Fruit fly (Drosophila melanogaster): ENCODE data around the gene CG33252.
A peak's percentile ranks its signal among the peaks of the same experiment; 100 is the strongest.

Gene CG33252

DNA sequence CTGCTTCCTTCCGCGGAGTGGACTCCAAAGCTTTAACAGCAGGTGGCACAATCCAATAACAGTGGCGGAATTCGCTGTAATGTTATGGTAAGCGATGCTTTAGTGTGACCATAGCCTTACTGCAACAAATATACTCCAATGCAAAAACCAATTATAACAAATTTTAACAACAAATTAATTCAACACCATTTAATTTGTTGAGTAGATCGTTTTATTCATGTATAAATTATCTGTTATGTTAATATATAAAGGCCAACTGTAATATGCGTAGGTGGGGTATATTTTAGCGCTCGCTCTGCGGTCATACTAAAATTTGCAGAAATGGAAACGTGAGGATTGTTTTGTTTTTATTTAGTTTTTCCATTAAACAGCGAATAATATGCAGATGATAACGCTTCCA, 12.7 kb downstream of the CG33252 start, which contains the start of the genes Nprl2 and Polr3I:
TSS of gene Nprl2 (minus strand) at position 86 of the 400 bp plus-strand sequence.
TSS of gene Polr3I (plus strand) at position 302 of the 400 bp plus-strand sequence.
- TF ChIP-seq CG13204 (GFP tag; optimal IDR thresholded peaks at IDR 0.05) (no peak), fd96Ca (GFP tag; IDR thresholded peaks at IDR 0.05) (no peak)

DNA sequence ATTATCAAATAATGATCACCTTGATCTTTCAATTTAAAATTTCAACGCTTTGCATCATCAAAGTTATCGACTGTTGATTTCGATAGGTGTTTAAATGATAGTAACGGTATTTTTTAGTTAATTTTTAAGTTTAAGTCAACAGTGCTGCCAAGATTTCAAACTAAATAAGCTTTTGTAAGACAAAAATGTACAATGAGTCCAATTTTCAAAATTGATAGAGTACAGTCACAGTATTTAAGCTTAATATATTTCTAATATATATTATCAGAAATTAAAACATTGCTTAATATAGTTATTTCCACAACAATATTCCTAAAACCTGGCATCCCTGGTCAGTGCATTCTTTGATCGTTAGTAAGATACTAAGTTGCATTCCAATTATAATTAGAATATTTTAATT, 16.0 kb downstream of the CG33252 start, which contains the start of gene CG4872:
TSS of gene CG4872 (plus strand) at position 333 of the 400 bp plus-strand sequence.
- TF ChIP-seq CG32121 (GFP tag; IDR thresholded peaks at IDR 0.05) (no peak), CG8159 (tag; optimal IDR thresholded peaks at IDR 0.05) (no peak), CG17806 (tag; optimal IDR thresholded peaks at IDR 0.05) (peak; percentile 11), CG4496 (GFP tag; IDR thresholded peaks at IDR 0.05) (0 out of 3 replicates have a peak, but pooled peaks have one; percentile 20), CG9948 (tag; optimal IDR thresholded peaks at IDR 0.05) (peak; percentile 10), Pif1A (GFP tag; optimal IDR thresholded peaks at IDR 0.05) (no peak), CG15710 (tag; optimal IDR thresholded peaks at IDR 0.05) (peak; percentile 23)

DNA sequence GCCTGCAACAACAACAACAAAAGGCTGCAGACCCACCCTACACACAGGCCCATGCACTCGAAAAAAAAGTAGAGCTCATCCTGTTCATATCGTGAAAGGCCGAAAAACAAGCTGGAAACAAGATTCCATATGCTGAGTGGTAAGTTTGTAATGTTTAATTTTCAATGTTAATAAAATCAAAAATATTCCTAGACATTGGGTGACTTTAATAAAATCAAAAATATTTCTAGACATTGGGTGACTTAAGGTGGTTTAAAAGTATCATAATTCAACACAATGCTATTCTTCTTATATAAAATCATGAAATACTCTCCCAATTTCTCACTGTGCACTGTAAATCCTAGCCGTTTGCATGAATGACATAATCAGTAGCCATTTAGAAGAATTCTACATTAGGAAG, 17.0 kb downstream of the CG33252 start:
- TF ChIP-seq CG32121 (GFP tag; IDR thresholded peaks at IDR 0.05): no peak
- TF ChIP-seq Snoo (tag; optimal IDR thresholded peaks at IDR 0.05): no peak
- no peak for TF ChIP-seq Ets98B (GFP tag; IDR thresholded peaks at IDR 0.05)
- no peak for TF ChIP-seq CG17806 (tag; optimal IDR thresholded peaks at IDR 0.05)
- TF ChIP-seq CG14655 (GFP tag; optimal IDR thresholded peaks at IDR 0.05): no peak
- TF ChIP-seq CG13204 (GFP tag; optimal IDR thresholded peaks at IDR 0.05): no peak
- TF ChIP-seq D1 (tag; optimal IDR thresholded peaks at IDR 0.05): no peak
- no peak for TF ChIP-seq gl (tag; optimal IDR thresholded peaks at IDR 0.05)
- TF ChIP-seq rn (GFP tag; IDR thresholded peaks at IDR 0.05): no peak
- no peak for TF ChIP-seq fd96Ca (GFP tag; IDR thresholded peaks at IDR 0.05)
- no peak for TF ChIP-seq CG10348 (GFP tag; IDR thresholded peaks at IDR 0.05)

DNA sequence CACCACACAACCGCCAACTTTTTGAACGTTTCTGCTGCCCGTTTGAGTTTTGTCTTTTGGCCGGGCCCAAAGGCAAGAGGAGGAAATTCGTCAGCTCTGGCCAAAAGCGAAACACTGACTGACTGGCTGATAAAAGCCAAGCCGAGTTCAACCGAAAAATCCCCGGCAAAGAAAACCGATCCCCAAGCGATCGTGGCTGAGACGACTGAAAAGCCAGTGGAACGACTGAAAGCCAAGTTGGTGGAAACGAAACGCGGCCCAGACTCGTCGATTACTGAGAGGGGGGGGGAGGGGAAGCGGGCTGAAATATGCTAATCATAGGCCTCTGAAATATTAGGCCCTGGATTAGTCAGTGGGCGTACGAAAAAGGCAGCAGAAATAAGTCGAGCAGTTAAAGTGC, 20.6 kb downstream of the CG33252 start, which contains the start of gene CG13003:
TSS of gene CG13003 (minus strand) at position 120 of the 400 bp plus-strand sequence.
- TF ChIP-seq EcR (GFP tag; optimal IDR thresholded peaks at IDR 0.05) (no peak), CG9948 (tag; optimal IDR thresholded peaks at IDR 0.05) (no peak), Ets98B (GFP tag; IDR thresholded peaks at IDR 0.05) (peak; percentile 9; the same call in 1 of the 2 replicates)

dm6 chrX:16874671-16875070, 22.3 kb downstream of the CG33252 start:
- no peak for TF ChIP-seq CG14655 (GFP tag; optimal IDR thresholded peaks at IDR 0.05)
- no peak for TF ChIP-seq CG17806 (tag; optimal IDR thresholded peaks at IDR 0.05)
- no peak for TF ChIP-seq CG8301 (tag; optimal IDR thresholded peaks at IDR 0.05)
- no peak for TF ChIP-seq Pif1B (GFP tag; optimal IDR thresholded peaks at IDR 0.05)
- TF ChIP-seq CG34367 (tag; optimal IDR thresholded peaks at IDR 0.05): no peak
- TF ChIP-seq CG10348 (GFP tag; IDR thresholded peaks at IDR 0.05): no peak
- TF ChIP-seq D1 (tag; optimal IDR thresholded peaks at IDR 0.05): no peak
- no peak for TF ChIP-seq Ets98B (GFP tag; IDR thresholded peaks at IDR 0.05)
- no peak for TF ChIP-seq CG8159 (tag; optimal IDR thresholded peaks at IDR 0.05)
- TF ChIP-seq Pif1A (GFP tag; optimal IDR thresholded peaks at IDR 0.05): no peak
- TF ChIP-seq EcR (GFP tag; optimal IDR thresholded peaks at IDR 0.05): no peak
- TF ChIP-seq CG4496 (GFP tag; IDR thresholded peaks at IDR 0.05): no peak
- TF ChIP-seq CG15710 (tag; optimal IDR thresholded peaks at IDR 0.05): no peak
- TF ChIP-seq CG32121 (GFP tag; IDR thresholded peaks at IDR 0.05): no peak
- TF ChIP-seq fd96Ca (GFP tag; IDR thresholded peaks at IDR 0.05): no peak

DNA sequence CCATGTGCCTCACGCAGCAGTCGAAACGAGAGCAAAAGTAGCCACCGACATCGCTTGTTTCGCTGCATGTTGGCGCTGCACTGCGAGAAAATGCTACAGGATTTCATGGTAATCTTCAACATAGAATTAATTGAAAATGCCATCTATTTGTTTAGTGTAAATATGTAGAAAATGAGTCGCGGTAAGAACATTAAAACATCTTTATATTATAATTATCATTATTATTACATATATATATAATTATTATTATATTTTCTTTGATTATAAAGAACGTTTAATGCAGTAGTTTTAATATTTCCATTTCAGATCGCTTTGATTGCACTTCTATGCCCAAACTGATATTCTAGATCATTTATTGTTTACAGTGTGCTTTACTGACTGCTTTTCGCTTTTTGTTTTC, 23.9 kb downstream of the CG33252 start:
- peak; percentile 63 for TF ChIP-seq CG15710 (tag; optimal IDR thresholded peaks at IDR 0.05)
- peak; percentile 37 for TF ChIP-seq CG34367 (tag; optimal IDR thresholded peaks at IDR 0.05)
- 0 out of 2 replicates have a peak, but pooled peaks have one; percentile 38 for TF ChIP-seq CG12605 (GFP tag; IDR thresholded peaks at IDR 0.05)
- no peak; the same call in 2 of the 3 replicates for TF ChIP-seq fd96Ca (GFP tag; IDR thresholded peaks at IDR 0.05)
- TF ChIP-seq Ets98B (GFP tag; IDR thresholded peaks at IDR 0.05): peak; percentile 44; the same call in 1 of the 2 replicates
- no peak for TF ChIP-seq EcR (GFP tag; optimal IDR thresholded peaks at IDR 0.05)
- no peak for TF ChIP-seq D1 (tag; optimal IDR thresholded peaks at IDR 0.05)
- TF ChIP-seq CG14655 (GFP tag; optimal IDR thresholded peaks at IDR 0.05): peak; percentile 57
- TF ChIP-seq Snoo (tag; optimal IDR thresholded peaks at IDR 0.05): peak; percentile 54
- peak; percentile 61 for TF ChIP-seq CG32121 (GFP tag; IDR thresholded peaks at IDR 0.05)
- TF ChIP-seq CG10348 (GFP tag; IDR thresholded peaks at IDR 0.05): no peak
- peak; percentile 23 for TF ChIP-seq CG8301 (tag; optimal IDR thresholded peaks at IDR 0.05)
- no peak for TF ChIP-seq rn (GFP tag; IDR thresholded peaks at IDR 0.05)
- peak; percentile 19 for TF ChIP-seq Pif1A (GFP tag; optimal IDR thresholded peaks at IDR 0.05)
- TF ChIP-seq CG13204 (GFP tag; optimal IDR thresholded peaks at IDR 0.05): no peak
- peak; percentile 58 for TF ChIP-seq CG8159 (tag; optimal IDR thresholded peaks at IDR 0.05)
- no peak for TF ChIP-seq gl (tag; optimal IDR thresholded peaks at IDR 0.05)
- peak; percentile 29 for TF ChIP-seq Pif1B (GFP tag; optimal IDR thresholded peaks at IDR 0.05)
- peak; percentile 58 for TF ChIP-seq CG9948 (tag; optimal IDR thresholded peaks at IDR 0.05)
- peak; percentile 47; the same call in 1 of the 3 replicates for TF ChIP-seq CG4496 (GFP tag; IDR thresholded peaks at IDR 0.05)
- peak; percentile 16 for TF ChIP-seq CG17806 (tag; optimal IDR thresholded peaks at IDR 0.05)

dm6 chrX:16871808-16872207, 25.2 kb downstream of the CG33252 start:
- peak; percentile 82 for TF ChIP-seq CG14655 (GFP tag; optimal IDR thresholded peaks at IDR 0.05)
- TF ChIP-seq rn (GFP tag; IDR thresholded peaks at IDR 0.05): peak; percentile 70
- peak; percentile 64 for TF ChIP-seq gl (tag; optimal IDR thresholded peaks at IDR 0.05)
- peak; percentile 85 for TF ChIP-seq Ets98B (GFP tag; IDR thresholded peaks at IDR 0.05)
- TF ChIP-seq CG10348 (GFP tag; IDR thresholded peaks at IDR 0.05): no peak
- TF ChIP-seq CG34367 (tag; optimal IDR thresholded peaks at IDR 0.05): peak; percentile 80
- peak; percentile 68 for TF ChIP-seq Pif1B (GFP tag; optimal IDR thresholded peaks at IDR 0.05)
- TF ChIP-seq Pif1A (GFP tag; optimal IDR thresholded peaks at IDR 0.05): peak; percentile 79
- peak; percentile 36 for TF ChIP-seq CG13204 (GFP tag; optimal IDR thresholded peaks at IDR 0.05)
- peak; percentile 81 for TF ChIP-seq CG8159 (tag; optimal IDR thresholded peaks at IDR 0.05)
- TF ChIP-seq EcR (GFP tag; optimal IDR thresholded peaks at IDR 0.05): no peak
- TF ChIP-seq Snoo (tag; optimal IDR thresholded peaks at IDR 0.05): peak; percentile 53
- TF ChIP-seq CG9948 (tag; optimal IDR thresholded peaks at IDR 0.05): peak; percentile 80
- TF ChIP-seq CG8301 (tag; optimal IDR thresholded peaks at IDR 0.05): peak; percentile 74
- TF ChIP-seq D1 (tag; optimal IDR thresholded peaks at IDR 0.05): peak; percentile 46
- peak; percentile 78 for TF ChIP-seq CG12605 (GFP tag; IDR thresholded peaks at IDR 0.05)
- TF ChIP-seq fd96Ca (GFP tag; IDR thresholded peaks at IDR 0.05): peak; percentile 75; the same call in 2 of the 3 replicates
- TF ChIP-seq CG32121 (GFP tag; IDR thresholded peaks at IDR 0.05): peak; percentile 58; the same call in 1 of the 2 replicates
- TF ChIP-seq CG4496 (GFP tag; IDR thresholded peaks at IDR 0.05): peak; percentile 85
- peak; percentile 84 for TF ChIP-seq CG15710 (tag; optimal IDR thresholded peaks at IDR 0.05)
- peak; percentile 75 for TF ChIP-seq CG17806 (tag; optimal IDR thresholded peaks at IDR 0.05)

All from whole organism, pupa.